Fruit fly (Drosophila melanogaster) whole organism, embryonic: ENCODE results near the gene TBC1d7.

Experiments
- Antp ChIP-seq: fragments of 200-800 bp; sonication (Bioruptor generic); optimal IDR thresholded peaks from 3 replicates; lab custom pipeline; 2016; ENCODE audit warnings: missing biosample characterization, missing genetic modification characterization
- CG12659 ChIP-seq: fragments of 200-800 bp; sonication (Bioruptor generic); optimal IDR thresholded peaks from 3 replicates; lab custom pipeline; 2017; ENCODE audit warnings: mild to moderate bottlenecking, missing biosample characterization, missing genetic modification reagents, missing genetic modification characterization
- CG12769 ChIP-seq: fragments of 200-800 bp; sonication (Bioruptor generic); optimal IDR thresholded peaks from 2 replicates; lab custom pipeline; 2019; ENCODE audit warnings: missing biosample characterization, mild to moderate bottlenecking, missing genetic modification characterization, moderate library complexity
- CG13287 ChIP-seq: fragments of 200-800 bp; sonication (Bioruptor generic); IDR thresholded peaks from 2 replicates; pipeline ENCODE4 v1.3.6; 2022; ENCODE audit warnings: missing biosample characterization, missing genetic modification characterization; ENCODE audit not compliant: partially characterized antibody
- CG13296 ChIP-seq: fragments of 200-800 bp; sonication (Bioruptor generic); optimal IDR thresholded peaks from 3 replicates; lab custom pipeline; 2018; ENCODE audit warnings: missing biosample characterization, mild to moderate bottlenecking, missing genetic modification characterization
- CG15479 ChIP-seq: fragments of 200-800 bp; sonication (Bioruptor generic); optimal IDR thresholded peaks from 3 replicates; lab custom pipeline; 2019; ENCODE audit warnings: missing biosample characterization, mild to moderate bottlenecking, missing genetic modification characterization, moderate library complexity
- CG17361 ChIP-seq: fragments of 200-800 bp; sonication (Bioruptor generic); IDR thresholded peaks from 3 replicates; pipeline ENCODE4 v1.3.6; 2022; ENCODE audit warnings: missing biosample characterization, missing genetic modification characterization
- CG17568 ChIP-seq: fragments of 200-800 bp; sonication (Bioruptor generic); optimal IDR thresholded peaks from 2 replicates; lab custom pipeline; 2018; ENCODE audit warnings: missing biosample characterization, mild to moderate bottlenecking, missing genetic modification characterization, moderate library complexity
- CG17612 ChIP-seq: fragments of 200-800 bp; sonication (Bioruptor generic); IDR thresholded peaks from 2 replicates; pipeline ENCODE4 v1.3.6; 2022; ENCODE audit warnings: missing biosample characterization, missing genetic modification characterization
- CG2202 ChIP-seq: fragments of 200-800 bp; sonication (Bioruptor generic); optimal IDR thresholded peaks from 2 replicates; lab custom pipeline; 2018; ENCODE audit warnings: missing biosample characterization, mild to moderate bottlenecking, missing genetic modification characterization
- CG31365 ChIP-seq: fragments of 200-800 bp; sonication (Bioruptor generic); optimal IDR thresholded peaks from 2 replicates; lab custom pipeline; 2018; ENCODE audit warnings: missing biosample characterization, mild to moderate bottlenecking, missing genetic modification characterization
- CG3847 ChIP-seq: fragments of 200-800 bp; sonication (Bioruptor generic); IDR thresholded peaks from 2 replicates; pipeline ENCODE4 v1.3.6; 2022; ENCODE audit warnings: missing biosample characterization, missing genetic modification characterization
- CG3995 ChIP-seq: fragments of 200-800 bp; sonication (Bioruptor generic); optimal IDR thresholded peaks from 3 replicates; lab custom pipeline; 2016; ENCODE audit warnings: missing biosample characterization, missing genetic modification characterization
- CG5180 ChIP-seq: fragments of 200-800 bp; sonication (Bioruptor generic); optimal IDR thresholded peaks from 3 replicates; lab custom pipeline; 2017; ENCODE audit warnings: missing biosample characterization, missing genetic modification characterization, mild to moderate bottlenecking, moderate library complexity, missing genetic modification reagents
- CG6272 ChIP-seq: fragments of 200-800 bp; sonication (Bioruptor generic); IDR thresholded peaks from 2 replicates; pipeline ENCODE4 v1.3.6; 2022; ENCODE audit warnings: missing biosample characterization, missing genetic modification characterization
- CG6654 ChIP-seq: fragments of 200-800 bp; sonication (Bioruptor generic); optimal IDR thresholded peaks from 2 replicates; lab custom pipeline; 2017; ENCODE audit warnings: missing biosample characterization, mild to moderate bottlenecking, missing genetic modification characterization
- CG6683 ChIP-seq: fragments of 200-800 bp; sonication (Bioruptor generic); optimal IDR thresholded peaks from 2 replicates; lab custom pipeline; 2017; ENCODE audit warnings: missing biosample characterization, mild to moderate bottlenecking, missing genetic modification characterization, missing genetic modification reagents
- CG7271 ChIP-seq: fragments of 200-800 bp; sonication (Bioruptor generic); optimal IDR thresholded peaks from 2 replicates; lab custom pipeline; 2018; ENCODE audit warnings: missing biosample characterization, mild to moderate bottlenecking, missing genetic modification characterization, moderate library complexity
- CG7963 ChIP-seq: fragments of 200-800 bp; sonication (Bioruptor generic); IDR thresholded peaks from 3 replicates; pipeline ENCODE4 v1.3.6; 2022; ENCODE audit warnings: missing biosample characterization, missing genetic modification characterization; ENCODE audit not compliant: partially characterized antibody
- CG9876 ChIP-seq: fragments of 200-800 bp; sonication (Bioruptor generic); optimal IDR thresholded peaks from 2 replicates; lab custom pipeline; 2016; ENCODE audit warnings: missing biosample characterization, missing genetic modification characterization
- HLH4C ChIP-seq: fragments of 200-800 bp; sonication (Bioruptor generic); IDR thresholded peaks from 3 replicates; pipeline ENCODE4 v1.3.6; 2022; ENCODE audit warnings: missing biosample characterization, missing genetic modification characterization; ENCODE audit not compliant: partially characterized antibody
- Hr78 ChIP-seq, 2 experiments: fragments of 200-800 bp in 1 of 2; fragments of >200 bp in 1 of 2; sonication (Bioruptor generic) in 1 of 2; optimal IDR thresholded peaks; 2 replicates each; lab custom pipeline; 2017 to 2019; ENCODE audit warnings: missing biosample characterization in 2 of 2, missing genetic modification characterization in 2 of 2, mild to moderate bottlenecking in 1 of 2, moderate library complexity in 1 of 2
- Lhr ChIP-seq: fragments of 200-800 bp; sonication (Bioruptor generic); optimal IDR thresholded peaks from 3 replicates; lab custom pipeline; 2017; ENCODE audit warnings: mild to moderate bottlenecking, missing biosample characterization, missing genetic modification reagents, missing genetic modification characterization
- Nf-YC ChIP-seq: fragments of 200-800 bp; optimal IDR thresholded peaks from 3 replicates; lab custom pipeline; 2019; ENCODE audit warnings: missing biosample characterization, mild to moderate bottlenecking, missing genetic modification characterization, moderate library complexity
- Opbp ChIP-seq: fragments of 200-800 bp; sonication (Bioruptor generic); IDR thresholded peaks from 3 replicates; pipeline ENCODE4 v1.3.6; 2022; ENCODE audit warnings: missing biosample characterization, missing genetic modification characterization; ENCODE audit not compliant: partially characterized antibody
- Rfx ChIP-seq: fragments of 200-800 bp; sonication (Bioruptor generic); IDR thresholded peaks from 2 replicates; pipeline ENCODE4 v1.3.6; 2022; ENCODE audit warnings: missing biosample characterization, missing genetic modification characterization
- ara ChIP-seq: fragments of 200-800 bp; sonication (Bioruptor generic); IDR thresholded peaks from 2 replicates; pipeline ENCODE4 v1.3.6; 2022; ENCODE audit warnings: missing biosample characterization, missing genetic modification characterization
- chn ChIP-seq: fragments of 200-800 bp; sonication (Bioruptor generic); optimal IDR thresholded peaks from 2 replicates; lab custom pipeline; 2016; ENCODE audit warnings: missing biosample characterization, missing genetic modification characterization
- ci ChIP-seq: fragments of 200-800 bp; sonication (Bioruptor generic); IDR thresholded peaks from 3 replicates; pipeline ENCODE4 v1.3.6; 2022; ENCODE audit warnings: missing biosample characterization, missing genetic modification characterization
- dmrt99B ChIP-seq: fragments of 200-800 bp; sonication (Bioruptor generic); optimal IDR thresholded peaks from 2 replicates; lab custom pipeline; 2018; ENCODE audit warnings: missing biosample characterization, mild to moderate bottlenecking, missing genetic modification characterization, moderate library complexity
- exex ChIP-seq: fragments of 200-800 bp; sonication (Bioruptor generic); optimal IDR thresholded peaks from 4 replicates; lab custom pipeline; 2018; ENCODE audit warnings: missing biosample characterization, mild to moderate bottlenecking, missing genetic modification characterization, moderate library complexity
- fru ChIP-seq: fragments of >200 bp; optimal IDR thresholded peaks from 2 replicates; lab custom pipeline; 2017
- fu2 ChIP-seq: fragments of 200-800 bp; sonication (Bioruptor generic); optimal IDR thresholded peaks from 2 replicates; lab custom pipeline; 2016; ENCODE audit warnings: missing biosample characterization, missing genetic modification characterization
- gro ChIP-seq: fragments of 200-800 bp; sonication (Bioruptor generic); optimal IDR thresholded peaks from 2 replicates; lab custom pipeline; 2016; ENCODE audit warnings: missing biosample characterization, missing genetic modification characterization
- lab ChIP-seq: fragments of 200-800 bp; sonication (Bioruptor generic); optimal IDR thresholded peaks from 3 replicates; lab custom pipeline; 2017; ENCODE audit warnings: missing biosample characterization, missing genetic modification characterization, mild to moderate bottlenecking, moderate library complexity, missing genetic modification reagents
- lov ChIP-seq, 2 experiments: fragments of 200-800 bp in 1 of 2; fragments of >200 bp in 1 of 2; sonication (Bioruptor generic) in 1 of 2; IDR thresholded peaks in 1 of 2; optimal IDR thresholded peaks in 1 of 2; 2 replicates in 1 of 2; 3 replicates in 1 of 2; pipeline versions ENCODE4 v1.3.6 to Lab custom; 2017 to 2022; ENCODE audit warnings: missing biosample characterization in 1 of 2, missing genetic modification characterization in 1 of 2
- luna ChIP-seq: fragments of 200-800 bp; sonication (Bioruptor generic); optimal IDR thresholded peaks from 2 replicates; lab custom pipeline; 2016; ENCODE audit warnings: missing biosample characterization, missing genetic modification characterization
- mirr ChIP-seq: fragments of 200-800 bp; sonication (Bioruptor generic); optimal IDR thresholded peaks from 3 replicates; lab custom pipeline; 2018; ENCODE audit warnings: missing biosample characterization, mild to moderate bottlenecking, missing genetic modification characterization
- pfk ChIP-seq: fragments of 200-800 bp; sonication (Bioruptor generic); optimal IDR thresholded peaks from 2 replicates; lab custom pipeline; 2018; ENCODE audit warnings: missing biosample characterization, mild to moderate bottlenecking, missing genetic modification characterization, moderate library complexity
- salm ChIP-seq: fragments of 200-800 bp; sonication (Bioruptor generic); optimal IDR thresholded peaks from 2 replicates; lab custom pipeline; 2018; ENCODE audit warnings: missing biosample characterization, mild to moderate bottlenecking, missing genetic modification characterization
- sens-2 ChIP-seq: fragments of 200-800 bp; sonication (Bioruptor generic); IDR thresholded peaks from 2 replicates; pipeline ENCODE4 v1.3.6; 2022; ENCODE audit warnings: missing biosample characterization, missing genetic modification characterization
- so ChIP-seq: fragments of 200-800 bp; sonication (Bioruptor generic); IDR thresholded peaks from 3 replicates; pipeline ENCODE4 v1.3.6; 2022; ENCODE audit warnings: missing biosample characterization, missing genetic modification characterization
- stc ChIP-seq: fragments of 200-800 bp; sonication (Bioruptor generic); IDR thresholded peaks from 2 replicates; pipeline ENCODE4 v1.3.6; 2022; ENCODE audit warnings: missing biosample characterization, missing genetic modification characterization
- sug ChIP-seq: fragments of 200-800 bp; optimal IDR thresholded peaks from 2 replicates; lab custom pipeline; 2019; ENCODE audit warnings: missing biosample characterization, mild to moderate bottlenecking, missing genetic modification characterization, moderate library complexity
- tna ChIP-seq: fragments of 200-800 bp; sonication (Bioruptor generic); IDR thresholded peaks from 2 replicates; pipeline ENCODE4 v1.3.6; 2022; ENCODE audit warnings: missing biosample characterization, missing genetic modification characterization; ENCODE audit not compliant: partially characterized antibody
- trh ChIP-seq: fragments of 200-800 bp; sonication (Bioruptor generic); optimal IDR thresholded peaks from 2 replicates; lab custom pipeline; 2016; ENCODE audit warnings: missing biosample characterization, missing genetic modification characterization
- tx ChIP-seq: fragments of 200-800 bp; sonication (Bioruptor generic); optimal IDR thresholded peaks from 2 replicates; lab custom pipeline; 2016; ENCODE audit warnings: missing biosample characterization, missing genetic modification characterization

TBC1d7 gene

dm6 chr3R:24151924-24152809 is 9.4 kb upstream of the TBC1d7 start, which contains the start of the genes p38a and CG6178 (continued):
- TF ChIP-seq CG3995: peak; percentile 39
- peak; percentile 100 for TF ChIP-seq CG17361 (GFP tag; lab: Robert Waterston, UW)
- peak; percentile 97 for TF ChIP-seq CG3847 (GFP tag; lab: Robert Waterston, UW)
- peak; percentile 95 for TF ChIP-seq CG6683 (GFP tag; lab: Kevin White, UChicago)
- TF ChIP-seq CG12659 (GFP tag; lab: Kevin White, UChicago): peak; percentile 99
- TF ChIP-seq lab (GFP tag; lab: Kevin White, UChicago): peak; percentile 98
- peak; percentile 84 for TF ChIP-seq CG5180
- TF ChIP-seq Antp (GFP tag; lab: Kevin White, UChicago): peak; percentile 51
- peak; percentile 65 for TF ChIP-seq tx
- peak; percentile 52 for TF ChIP-seq CG7271 (tag; lab: Kevin White, UChicago)
- peak; percentile 98 for TF ChIP-seq Rfx (GFP tag; lab: Robert Waterston, UW)
- TF ChIP-seq sug (tag; lab: Kevin White, UChicago): peak; percentile 95
- peak; percentile 9 for TF ChIP-seq CG31365 (tag; lab: Kevin White, UChicago)
- no peak for TF ChIP-seq Opbp
- peak; percentile 43 for TF ChIP-seq pfk (GFP tag; lab: Kevin White, UChicago)
- TF ChIP-seq CG9876: peak; percentile 13
- TF ChIP-seq sens-2 (GFP tag; lab: Robert Waterston, UW): peak; percentile 83
- peak; percentile 43 for TF ChIP-seq gro (GFP tag; lab: Kevin White, UChicago)
- TF ChIP-seq Lhr (GFP tag; lab: Kevin White, UChicago): peak; percentile 46
- peak; percentile 96 for TF ChIP-seq so
- peak; percentile 46 for TF ChIP-seq chn (GFP tag; lab: Kevin White, UChicago)
- TF ChIP-seq tna: no peak
- peak; percentile 91 for TF ChIP-seq CG17612 (GFP tag; lab: Robert Waterston, UW)
- TF ChIP-seq HLH4C (GFP tag; lab: Robert Waterston, UW): no peak
- TF ChIP-seq fu2 (GFP tag; lab: Kevin White, UChicago): peak; percentile 62
- TF ChIP-seq exex (tag; lab: Kevin White, UChicago): peak; percentile 89
- peak in 1 of 2 experiments; percentile 83 for TF ChIP-seq Hr78 (GFP tag; optimal IDR thresholded peaks at IDR 0.05; lab: Kevin White, UChicago)
- TF ChIP-seq CG12769: peak; percentile 16
- peak; percentile 81 for TF ChIP-seq CG17568 (GFP tag; lab: Kevin White, UChicago)
- peak; percentile 89 for TF ChIP-seq ci (GFP tag; lab: Robert Waterston, UW)
- no peak for TF ChIP-seq lov (optimal IDR thresholded peaks at IDR 0.05; lab: Kevin White, UChicago)
- TF ChIP-seq lov (GFP tag; IDR thresholded peaks at IDR 0.05; lab: Robert Waterston, UW): peak; percentile 81; the same call in 2 of the 3 replicates
- TF ChIP-seq salm (tag; lab: Kevin White, UChicago): peak; percentile 96
- TF ChIP-seq CG6272 (GFP tag; lab: Robert Waterston, UW): peak; percentile 94
- peak; percentile 84 for TF ChIP-seq trh
- TF ChIP-seq mirr (GFP tag; lab: Kevin White, UChicago): peak; percentile 84
- TF ChIP-seq dmrt99B: peak; percentile 99
- TF ChIP-seq CG6654 (GFP tag; lab: Kevin White, UChicago): peak; percentile 90
- no peak for TF ChIP-seq CG7963 (GFP tag; lab: Robert Waterston, UW)
- TF ChIP-seq luna (GFP tag; lab: Kevin White, UChicago): no peak
- TF ChIP-seq fru: no peak
- peak; percentile 97 for TF ChIP-seq stc (GFP tag; lab: Robert Waterston, UW)
- TF ChIP-seq Nf-YC (tag; lab: Kevin White, UChicago): peak; percentile 93
- TF ChIP-seq CG15479 (GFP tag; lab: Kevin White, UChicago): peak; percentile 39
- TF ChIP-seq CG13296: peak; percentile 98
- TF ChIP-seq CG13287: no peak
- peak; percentile 88 for TF ChIP-seq CG2202 (tag; lab: Kevin White, UChicago)
- peak; percentile 88 for TF ChIP-seq ara (GFP tag; lab: Robert Waterston, UW)
